Fruit fly (Drosophila melanogaster) whole organism, embryonic: ENCODE measurements around the gene ssh.

Experiments
- CG10147 ChIP-seq: fragments of 200-800 bp; sonication (Bioruptor generic); optimal IDR thresholded peaks from 2 replicates; lab custom pipeline; 2019; ENCODE audit warnings: missing biosample characterization, mild to moderate bottlenecking, missing genetic modification characterization, moderate library complexity
- CG10654 ChIP-seq: fragments of 200-800 bp; sonication (Bioruptor generic); optimal IDR thresholded peaks from 2 replicates; lab custom pipeline; 2016; ENCODE audit warnings: missing biosample characterization, missing genetic modification characterization
- CG12769 ChIP-seq: fragments of 200-800 bp; sonication (Bioruptor generic); optimal IDR thresholded peaks from 2 replicates; lab custom pipeline; 2019; ENCODE audit warnings: missing biosample characterization, mild to moderate bottlenecking, missing genetic modification characterization, moderate library complexity
- CG13624 ChIP-seq: fragments of 200-800 bp; sonication (Bioruptor generic); optimal IDR thresholded peaks from 2 replicates; lab custom pipeline; 2016; ENCODE audit warnings: missing biosample characterization, missing genetic modification characterization
- CG16779 ChIP-seq: fragments of 200-800 bp; sonication (Bioruptor generic); IDR thresholded peaks from 2 replicates; pipeline ENCODE4 v1.3.6; 2022; ENCODE audit warnings: missing biosample characterization, missing genetic modification characterization
- CG17361 ChIP-seq: fragments of 200-800 bp; sonication (Bioruptor generic); IDR thresholded peaks from 3 replicates; pipeline ENCODE4 v1.3.6; 2022; ENCODE audit warnings: missing biosample characterization, missing genetic modification characterization
- CG31441 ChIP-seq: fragments of 200-800 bp; sonication (Bioruptor generic); IDR thresholded peaks from 2 replicates; pipeline ENCODE4 v1.3.6; 2022; ENCODE audit warnings: missing biosample characterization, missing genetic modification characterization
- CG34376 ChIP-seq: fragments of 200-800 bp; sonication (Bioruptor generic); optimal IDR thresholded peaks from 2 replicates; lab custom pipeline; 2018; ENCODE audit warnings: missing biosample characterization, mild to moderate bottlenecking, missing genetic modification characterization
- CG34422 ChIP-seq: fragments of 200-800 bp; sonication (Bioruptor generic); IDR thresholded peaks from 3 replicates; pipeline ENCODE4 v1.3.6; 2022; ENCODE audit warnings: missing biosample characterization, missing genetic modification characterization
- CG4617 ChIP-seq: fragments of 200-800 bp; sonication (Bioruptor generic); optimal IDR thresholded peaks from 3 replicates; lab custom pipeline; 2016; ENCODE audit warnings: missing biosample characterization, missing genetic modification characterization, borderline replicate concordance
- CG7372 ChIP-seq: fragments of 200-800 bp; sonication (Bioruptor generic); IDR thresholded peaks from 2 replicates; pipeline ENCODE4 v1.3.6; 2022; ENCODE audit warnings: missing biosample characterization, missing genetic modification characterization
- CG8478 ChIP-seq: fragments of >200 bp; optimal IDR thresholded peaks from 2 replicates; lab custom pipeline; 2018
- CG8765 ChIP-seq: fragments of 200-800 bp; sonication (Bioruptor generic); IDR thresholded peaks from 2 replicates; pipeline ENCODE4 v1.3.6; 2022; ENCODE audit warnings: missing biosample characterization, missing genetic modification characterization
- D ChIP-seq, 2 experiments: fragments of 200-800 bp in 1 of 2; fragments of >200 bp in 1 of 2; sonication (Bioruptor generic) in 1 of 2; optimal IDR thresholded peaks; 2 replicates in 1 of 2; 3 replicates in 1 of 2; lab custom pipeline; 2017; ENCODE audit warnings: mild to moderate bottlenecking in 1 of 2, missing biosample characterization in 1 of 2, missing genetic modification characterization in 1 of 2, missing genetic modification reagents in 1 of 2
- Dbx ChIP-seq: fragments of 200-800 bp; sonication (Bioruptor generic); IDR thresholded peaks from 3 replicates; pipeline ENCODE4 v1.3.6; 2022; ENCODE audit warnings: missing biosample characterization, missing genetic modification characterization
- E2f2 ChIP-seq: fragments of 200-800 bp; sonication (Bioruptor generic); IDR thresholded peaks from 2 replicates; pipeline ENCODE4 v1.3.6; 2022; ENCODE audit warnings: missing biosample characterization, missing genetic modification characterization
- ERR ChIP-seq: fragments of 200-800 bp; sonication (Bioruptor generic); optimal IDR thresholded peaks from 2 replicates; lab custom pipeline; 2016; ENCODE audit warnings: missing biosample characterization, missing genetic modification characterization
- Ets65A ChIP-seq: fragments of 200-800 bp; sonication (Bioruptor generic); peaks from one replicate; lab custom pipeline; 2016; ENCODE audit warnings: missing biosample characterization, missing genetic modification characterization
- Hmx ChIP-seq: fragments of 200-800 bp; sonication (Bioruptor generic); optimal IDR thresholded peaks from 2 replicates; lab custom pipeline; 2016; ENCODE audit warnings: missing biosample characterization, missing genetic modification characterization
- Hsf ChIP-seq: fragments of 200-800 bp; sonication (Bioruptor generic); optimal IDR thresholded peaks from 3 replicates; lab custom pipeline; 2016; ENCODE audit warnings: missing biosample characterization, missing genetic modification characterization
- MESR4 ChIP-seq: fragments of 200-800 bp; sonication (Bioruptor generic); optimal IDR thresholded peaks from 2 replicates; lab custom pipeline; 2018; ENCODE audit warnings: missing biosample characterization, mild to moderate bottlenecking, missing genetic modification characterization, moderate library complexity
- Med ChIP-seq: fragments of 200-800 bp; sonication (Bioruptor generic); peaks from one replicate; lab custom pipeline; 2016; ENCODE audit warnings: missing biosample characterization, missing genetic modification characterization, mild to moderate bottlenecking, inconsistent platforms, moderate library complexity
- NFAT ChIP-seq: fragments of 200-800 bp; sonication (Bioruptor generic); IDR thresholded peaks from 2 replicates; pipeline ENCODE4 v1.3.6; 2022; ENCODE audit warnings: missing biosample characterization, missing genetic modification characterization
- Pdp1 ChIP-seq, 2 experiments: fragments of 200-800 bp; sonication (Bioruptor generic); optimal IDR thresholded peaks; 3 replicates each; lab custom pipeline; 2016; ENCODE audit warnings: missing biosample characterization in 2 of 2, missing genetic modification characterization in 2 of 2, mild to moderate bottlenecking in 1 of 2, moderate library complexity in 1 of 2
- Scr ChIP-seq: fragments of 200-800 bp; sonication (Bioruptor generic); IDR thresholded peaks from 2 replicates; pipeline ENCODE4 v1.3.6; 2022; ENCODE audit warnings: missing biosample characterization, missing genetic modification characterization; ENCODE audit not compliant: partially characterized antibody
- Sry-β ChIP-seq: fragments of 200-800 bp; sonication (Bioruptor generic); optimal IDR thresholded peaks from 2 replicates; lab custom pipeline; 2018; ENCODE audit warnings: missing biosample characterization, mild to moderate bottlenecking, missing genetic modification characterization, moderate library complexity
- ap ChIP-seq: fragments of 200-800 bp; sonication (Bioruptor generic); IDR thresholded peaks from 2 replicates; pipeline ENCODE4 v1.3.6; 2022; ENCODE audit warnings: missing biosample characterization, missing genetic modification characterization
- bigmax ChIP-seq: fragments of 200-800 bp; sonication (Bioruptor generic); optimal IDR thresholded peaks from 2 replicates; lab custom pipeline; 2018; ENCODE audit warnings: missing biosample characterization, mild to moderate bottlenecking, missing genetic modification characterization
- cad ChIP-seq: fragments of >200 bp; optimal IDR thresholded peaks from 2 replicates; lab custom pipeline; 2017; ENCODE audit warnings: missing biosample characterization, missing genetic modification characterization
- cwo ChIP-seq: fragments of 200-800 bp; sonication (Bioruptor generic); optimal IDR thresholded peaks from 3 replicates; lab custom pipeline; 2017; ENCODE audit warnings: missing biosample characterization, missing genetic modification characterization, mild to moderate bottlenecking, moderate library complexity, missing genetic modification reagents
- dimm ChIP-seq: fragments of 200-800 bp; sonication (Bioruptor generic); IDR thresholded peaks from 2 replicates; pipeline ENCODE4 v1.3.6; 2022; ENCODE audit warnings: missing biosample characterization, missing genetic modification characterization
- exex ChIP-seq: fragments of 200-800 bp; sonication (Bioruptor generic); optimal IDR thresholded peaks from 4 replicates; lab custom pipeline; 2018; ENCODE audit warnings: missing biosample characterization, mild to moderate bottlenecking, missing genetic modification characterization, moderate library complexity
- fd96Cb ChIP-seq: fragments of 200-800 bp; sonication (Bioruptor generic); optimal IDR thresholded peaks from 2 replicates; lab custom pipeline; 2018; ENCODE audit warnings: missing biosample characterization, mild to moderate bottlenecking, missing genetic modification characterization, moderate library complexity
- gce ChIP-seq: fragments of 200-800 bp; sonication (Bioruptor generic); IDR thresholded peaks from 3 replicates; pipeline ENCODE4 v1.3.6; 2022; ENCODE audit warnings: missing biosample characterization, missing genetic modification characterization
- grn ChIP-seq: fragments of 200-800 bp; sonication (Bioruptor generic); optimal IDR thresholded peaks from 3 replicates; lab custom pipeline; 2017; ENCODE audit warnings: missing biosample characterization, missing genetic modification characterization
- hbn ChIP-seq: fragments of 200-800 bp; sonication (Bioruptor generic); IDR thresholded peaks from 2 replicates; pipeline ENCODE4 v1.3.6; 2022; ENCODE audit warnings: missing biosample characterization, missing genetic modification characterization; ENCODE audit not compliant: partially characterized antibody
- insv ChIP-seq, 2 experiments: fragments of 200-800 bp; sonication (Bioruptor generic); optimal IDR thresholded peaks; 3 replicates each; lab custom pipeline; 2016 to 2018; ENCODE audit warnings: missing biosample characterization in 2 of 2, missing genetic modification characterization in 2 of 2
- jing ChIP-seq: fragments of 200-800 bp; sonication (Bioruptor generic); optimal IDR thresholded peaks from 2 replicates; lab custom pipeline; 2018; ENCODE audit warnings: missing biosample characterization, mild to moderate bottlenecking, missing genetic modification characterization
- lov ChIP-seq, 2 experiments: fragments of 200-800 bp in 1 of 2; fragments of >200 bp in 1 of 2; sonication (Bioruptor generic) in 1 of 2; IDR thresholded peaks in 1 of 2; optimal IDR thresholded peaks in 1 of 2; 2 replicates in 1 of 2; 3 replicates in 1 of 2; pipeline versions ENCODE4 v1.3.6 to Lab custom; 2017 to 2022; ENCODE audit warnings: missing biosample characterization in 1 of 2, missing genetic modification characterization in 1 of 2
- nom ChIP-seq: fragments of 200-800 bp; sonication (Bioruptor generic); optimal IDR thresholded peaks from 2 replicates; lab custom pipeline; 2017; ENCODE audit warnings: missing biosample characterization, missing genetic modification characterization, mild to moderate bottlenecking, moderate library complexity, missing genetic modification reagents
- oc ChIP-seq: fragments of 200-800 bp; sonication (Bioruptor generic); optimal IDR thresholded peaks from 2 replicates; lab custom pipeline; 2018; ENCODE audit warnings: missing biosample characterization, mild to moderate bottlenecking, missing genetic modification characterization, moderate library complexity
- psq ChIP-seq: fragments of 200-800 bp; sonication (Bioruptor generic); optimal IDR thresholded peaks from 2 replicates; lab custom pipeline; 2017; ENCODE audit warnings: missing biosample characterization, missing genetic modification characterization
- pum ChIP-seq: fragments of 200-800 bp; sonication (Bioruptor generic); optimal IDR thresholded peaks from 2 replicates; lab custom pipeline; 2016; ENCODE audit warnings: missing biosample characterization, missing genetic modification characterization
- pzg ChIP-seq: fragments of 200-800 bp; sonication (Bioruptor generic); optimal IDR thresholded peaks from 3 replicates; lab custom pipeline; 2018; ENCODE audit warnings: missing biosample characterization, mild to moderate bottlenecking, missing genetic modification characterization, moderate library complexity
- row ChIP-seq: fragments of 200-800 bp; sonication (Bioruptor generic); IDR thresholded peaks from 3 replicates; pipeline ENCODE4 v1.3.6; 2022; ENCODE audit warnings: missing biosample characterization, missing genetic modification characterization
- sug ChIP-seq: fragments of 200-800 bp; optimal IDR thresholded peaks from 2 replicates; lab custom pipeline; 2019; ENCODE audit warnings: missing biosample characterization, mild to moderate bottlenecking, missing genetic modification characterization, moderate library complexity
- tll ChIP-seq, 2 experiments: fragments of 200-800 bp in 1 of 2; fragments of >200 bp in 1 of 2; sonication (Bioruptor generic) in 1 of 2; optimal IDR thresholded peaks; 2 replicates each; lab custom pipeline; 2017 to 2019; ENCODE audit warnings: missing biosample characterization in 2 of 2, missing genetic modification characterization in 2 of 2, mild to moderate bottlenecking in 1 of 2, moderate library complexity in 1 of 2
- tna ChIP-seq: fragments of 200-800 bp; sonication (Bioruptor generic); IDR thresholded peaks from 2 replicates; pipeline ENCODE4 v1.3.6; 2022; ENCODE audit warnings: missing biosample characterization, missing genetic modification characterization; ENCODE audit not compliant: partially characterized antibody

ssh gene

DNA sequence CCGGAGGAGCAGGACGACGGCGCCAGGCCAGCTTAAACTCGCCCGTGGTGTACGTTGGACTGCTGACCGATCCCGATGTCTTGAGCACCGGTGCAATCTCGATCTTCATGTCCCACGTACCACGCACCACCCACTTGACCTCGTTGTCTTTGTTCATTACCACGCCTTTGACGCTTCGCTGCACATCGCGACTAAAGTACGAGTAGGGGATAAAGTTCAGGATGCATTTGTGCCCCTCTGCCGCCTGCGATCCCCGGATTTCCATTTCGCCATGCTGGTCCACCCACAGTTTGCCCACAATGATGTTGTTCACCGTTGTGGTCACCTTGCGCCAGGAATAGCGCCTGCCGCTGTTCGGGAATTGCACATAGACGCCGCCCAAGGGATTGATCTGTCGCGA lies 9.0 kb downstream of the ssh start:
- TF ChIP-seq jing (GFP tag; lab: Kevin White, UChicago), result no peak
- no peak for TF ChIP-seq tna (GFP tag; lab: Robert Waterston, UW)
- TF ChIP-seq nom (GFP tag; lab: Kevin White, UChicago), result peak; percentile 85
- TF ChIP-seq fd96Cb (tag; lab: Kevin White, UChicago), result no peak
- no peak for TF ChIP-seq pum (GFP tag; lab: Kevin White, UChicago)
- no peak for TF ChIP-seq tll (GFP tag; optimal IDR thresholded peaks at IDR 0.05; lab: Kevin White, UChicago)
- no peak for TF ChIP-seq CG10147 (GFP tag; lab: Kevin White, UChicago)
- no peak for TF ChIP-seq hbn (GFP tag; lab: Robert Waterston, UW)
- TF ChIP-seq Ets65A, result peak; percentile 54

DNA sequence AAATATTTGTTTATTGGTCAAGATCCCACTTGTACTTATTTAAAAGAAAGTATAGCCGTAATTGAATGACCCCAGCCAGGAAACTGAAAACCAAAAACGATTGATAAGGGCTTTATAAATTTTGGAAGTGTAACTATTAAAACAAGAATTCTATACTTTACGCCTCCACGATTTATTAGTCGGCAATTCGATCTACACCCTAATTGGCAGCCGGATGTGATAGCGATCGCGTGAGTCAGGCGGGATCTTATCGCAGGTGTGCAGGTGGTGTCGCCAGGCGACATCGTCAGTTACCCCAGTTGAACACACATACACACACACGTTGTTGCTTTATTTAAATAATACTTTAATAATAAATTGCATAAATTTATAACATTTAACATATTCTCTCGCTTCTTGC lies 10.2 kb downstream of the ssh start:
- peak; percentile 59 for TF ChIP-seq grn (GFP tag; lab: Kevin White, UChicago)
- peak; percentile 22 for TF ChIP-seq cwo (GFP tag; lab: Kevin White, UChicago)
- no peak for TF ChIP-seq CG16779 (GFP tag; lab: Robert Waterston, UW)
- peak; percentile 28 for TF ChIP-seq sug (tag; lab: Kevin White, UChicago)
- TF ChIP-seq CG17361 (GFP tag; lab: Robert Waterston, UW), result no peak
- no peak for TF ChIP-seq CG8478 (lab: Kevin White, UChicago)
- no peak for TF ChIP-seq cad
- TF ChIP-seq CG34376, result peak; percentile 13
- no peak for TF ChIP-seq dimm (GFP tag; lab: Robert Waterston, UW)
- TF ChIP-seq CG12769, result no peak
- TF ChIP-seq CG7372 (GFP tag; lab: Robert Waterston, UW), result no peak
- no peak for TF ChIP-seq D (optimal IDR thresholded peaks at IDR 0.05; lab: Kevin White, UChicago)
- TF ChIP-seq D (GFP tag; optimal IDR thresholded peaks at IDR 0.05; lab: Kevin White, UChicago), result no peak
- TF ChIP-seq psq (GFP tag; lab: Kevin White, UChicago), result no peak
- TF ChIP-seq CG13624 (GFP tag; lab: Kevin White, UChicago), result no peak
- no peak for TF ChIP-seq CG10654 (GFP tag; lab: Kevin White, UChicago)
- no peak for TF ChIP-seq Hmx
- no peak for TF ChIP-seq Hsf (GFP tag; lab: Kevin White, UChicago)
- peak; percentile 73 for TF ChIP-seq exex (tag; lab: Kevin White, UChicago)
- TF ChIP-seq, all 482 proteins: peak for 5

DNA sequence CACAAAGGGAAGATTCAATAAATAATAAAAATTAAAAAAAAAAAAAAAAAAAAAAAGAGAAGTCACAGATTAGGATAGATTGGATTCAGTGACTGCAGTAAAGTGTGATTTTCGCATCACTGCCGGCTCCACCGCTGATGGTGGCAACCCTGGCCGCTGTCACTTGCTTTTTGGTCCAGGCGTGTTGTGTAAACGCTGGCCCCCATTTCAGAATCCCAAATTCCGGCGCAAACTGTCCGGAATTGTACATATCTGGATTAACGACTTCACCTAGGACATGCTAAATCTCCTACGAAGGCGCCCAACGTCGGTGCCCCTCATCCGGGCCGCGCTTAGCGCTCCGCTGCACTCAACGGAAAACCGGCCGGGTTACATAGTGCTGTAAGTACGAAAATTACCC lies 12.9 kb downstream of the ssh start, which contains the start of gene CG11771:
CG11771 (plus strand) TSS at position 155 of the 400 bp plus-strand sequence.
- TF ChIP-seq MESR4 (GFP tag; lab: Kevin White, UChicago) (peak; percentile 60), ERR (no peak), bigmax (GFP tag; lab: Kevin White, UChicago) (no peak), insv (GFP tag; optimal IDR thresholded peaks at IDR 0.05; lab: Kevin White, UChicago) (no peak), E2f2 (GFP tag; lab: Robert Waterston, UW) (peak; percentile 24; the same call in 1 of the 2 replicates), CG4617 (peak; percentile 32), row (GFP tag; lab: Robert Waterston, UW) (peak; percentile 50; the same call in 2 of the 3 replicates), Pdp1 (GFP tag; optimal IDR thresholded peaks at IDR 0.05; lab: Kevin White, UChicago) (peak in 1 of 2 experiments; percentile 95), Sry-β (GFP tag; lab: Kevin White, UChicago) (peak; percentile 83), ap (GFP tag; lab: Robert Waterston, UW) (no peak), CG31441 (0 out of 2 replicates have a peak, but pooled peaks have one; percentile 33), Scr (peak; percentile 31; the same call in 1 of the 2 replicates), NFAT (peak; percentile 10; the same call in 1 of the 2 replicates), CG34422 (peak; percentile 37; the same call in 1 of the 3 replicates), Dbx (GFP tag; lab: Robert Waterston, UW) (no peak), pzg (peak; percentile 29), CG8765 (no peak), Med (peak; percentile 58), lov (optimal IDR thresholded peaks at IDR 0.05; lab: Kevin White, UChicago) (no peak), lov (GFP tag; IDR thresholded peaks at IDR 0.05; lab: Robert Waterston, UW) (0 out of 3 replicates have a peak, but pooled peaks have one; percentile 8), gce (GFP tag; lab: Robert Waterston, UW) (no peak), oc (tag; lab: Kevin White, UChicago) (no peak)
